Fruit fly (Drosophila melanogaster) whole organism, prepupa: ENCODE results near the gene CG42557.

Experiments
- Blimp-1 ChIP-seq: fragments of 200-800 bp; sonication (Bioruptor generic); optimal IDR thresholded peaks from 3 replicates; lab custom pipeline; 2017; ENCODE audit warnings: missing biosample characterization, missing genetic modification characterization, mild to moderate bottlenecking, moderate library complexity, missing genetic modification reagents
- CG10631 ChIP-seq: fragments of 200-800 bp; sonication (Bioruptor generic); optimal IDR thresholded peaks from 2 replicates; lab custom pipeline; 2016; ENCODE audit warnings: missing biosample characterization, missing genetic modification characterization
- CG11294 ChIP-seq: fragments of 200-800 bp; sonication (Bioruptor generic); IDR thresholded peaks from 2 replicates; pipeline ENCODE4 v1.3.6; 2022; ENCODE audit warnings: missing biosample characterization, missing genetic modification characterization
- CG11762 ChIP-seq: fragments of 200-800 bp; sonication (Bioruptor generic); optimal IDR thresholded peaks from 3 replicates; lab custom pipeline; 2016; ENCODE audit warnings: missing biosample characterization, missing genetic modification characterization; ENCODE audit not compliant: insufficient read depth
- CG11902 ChIP-seq: fragments of 200-800 bp; sonication (Bioruptor generic); optimal IDR thresholded peaks from 3 replicates; lab custom pipeline; 2016; ENCODE audit warnings: missing biosample characterization, missing genetic modification characterization
- CG15336 ChIP-seq: fragments of 200-800 bp; sonication (Bioruptor generic); IDR thresholded peaks from 2 replicates; pipeline ENCODE4 v1.3.6; 2022; ENCODE audit warnings: missing biosample characterization, missing genetic modification characterization
- CG1621 ChIP-seq: fragments of 200-800 bp; sonication (Bioruptor generic); optimal IDR thresholded peaks from 3 replicates; lab custom pipeline; 2018; ENCODE audit warnings: missing biosample characterization, mild to moderate bottlenecking, missing genetic modification characterization
- CG16779 ChIP-seq: fragments of 200-800 bp; sonication (Bioruptor generic); optimal IDR thresholded peaks from 3 replicates; lab custom pipeline; 2017; ENCODE audit warnings: missing biosample characterization, mild to moderate bottlenecking, missing genetic modification characterization
- CG3032 ChIP-seq: fragments of 200-800 bp; optimal IDR thresholded peaks from 2 replicates; lab custom pipeline; 2019; ENCODE audit warnings: missing biosample characterization, mild to moderate bottlenecking, missing genetic modification characterization, moderate library complexity
- CG32006 ChIP-seq: fragments of 200-800 bp; sonication (Bioruptor generic); optimal IDR thresholded peaks from 3 replicates; lab custom pipeline; 2017; ENCODE audit warnings: missing biosample characterization, mild to moderate bottlenecking, missing genetic modification characterization
- CG34406 ChIP-seq: fragments of 200-800 bp; sonication (Bioruptor generic); optimal IDR thresholded peaks from 3 replicates; lab custom pipeline; 2016; ENCODE audit warnings: missing biosample characterization, missing genetic modification characterization
- CG3919 ChIP-seq: fragments of 200-800 bp; sonication (Bioruptor generic); optimal IDR thresholded peaks from 3 replicates; lab custom pipeline; 2016; ENCODE audit warnings: missing biosample characterization, missing genetic modification characterization
- CG4318 ChIP-seq: fragments of 200-800 bp; sonication (Bioruptor generic); optimal IDR thresholded peaks from 3 replicates; lab custom pipeline; 2017; ENCODE audit warnings: missing biosample characterization, mild to moderate bottlenecking, missing genetic modification characterization
- CG6163 ChIP-seq: fragments of 200-800 bp; sonication (Bioruptor generic); IDR thresholded peaks from 3 replicates; pipeline ENCODE4 v1.3.6; 2022; ENCODE audit warnings: missing biosample characterization, missing genetic modification characterization
- CG6276 ChIP-seq: fragments of 200-800 bp; sonication (Bioruptor generic); optimal IDR thresholded peaks from 2 replicates; lab custom pipeline; 2017; ENCODE audit warnings: missing biosample characterization, mild to moderate bottlenecking, missing genetic modification characterization
- CG6854 ChIP-seq: fragments of 200-800 bp; sonication (Bioruptor generic); optimal IDR thresholded peaks from 2 replicates; lab custom pipeline; 2017; ENCODE audit warnings: missing biosample characterization, mild to moderate bottlenecking, missing genetic modification characterization
- CG7368 ChIP-seq: fragments of 200-800 bp; sonication (Bioruptor generic); optimal IDR thresholded peaks from 3 replicates; lab custom pipeline; 2016; ENCODE audit warnings: missing biosample characterization, missing genetic modification characterization
- CG8319 ChIP-seq: fragments of 200-800 bp; sonication (Bioruptor generic); optimal IDR thresholded peaks from 3 replicates; lab custom pipeline; 2016; ENCODE audit warnings: missing biosample characterization, missing genetic modification characterization
- CG8632 ChIP-seq: fragments of 200-800 bp; sonication (Bioruptor generic); optimal IDR thresholded peaks from 3 replicates; lab custom pipeline; 2016; ENCODE audit warnings: missing biosample characterization, missing genetic modification characterization
- Eip75B ChIP-seq: fragments of 200-800 bp; sonication (Bioruptor generic); optimal IDR thresholded peaks from 3 replicates; lab custom pipeline; 2016; ENCODE audit warnings: missing biosample characterization, missing genetic modification characterization
- Eip78C ChIP-seq: fragments of 200-800 bp; sonication (Bioruptor generic); peaks from one replicate; lab custom pipeline; 2016; ENCODE audit warnings: missing biosample characterization, missing genetic modification characterization
- Eip93F ChIP-seq: fragments of 200-800 bp; sonication (Bioruptor generic); optimal IDR thresholded peaks from 2 replicates; lab custom pipeline; 2016; ENCODE audit warnings: missing biosample characterization, mild to moderate bottlenecking, missing genetic modification characterization
- Ets96B ChIP-seq: fragments of 200-800 bp; optimal IDR thresholded peaks from 2 replicates; lab custom pipeline; 2019; ENCODE audit warnings: missing biosample characterization, mild to moderate bottlenecking, missing genetic modification characterization, moderate library complexity
- Hr38 ChIP-seq: sonication (Bioruptor generic); optimal IDR thresholded peaks from 2 replicates; lab custom pipeline; 2016; ENCODE audit warnings: missing biosample characterization, missing genetic modification characterization
- Hr39 ChIP-seq: fragments of 200-800 bp; sonication (Bioruptor generic); optimal IDR thresholded peaks from 2 replicates; lab custom pipeline; 2016; ENCODE audit warnings: missing biosample characterization, missing genetic modification characterization
- Lpt ChIP-seq: fragments of 200-800 bp; sonication (Bioruptor generic); optimal IDR thresholded peaks from 3 replicates; lab custom pipeline; 2016; ENCODE audit warnings: missing biosample characterization, missing genetic modification characterization
- Met ChIP-seq: fragments of 200-800 bp; sonication (Bioruptor generic); optimal IDR thresholded peaks from 3 replicates; lab custom pipeline; 2016; ENCODE audit warnings: missing biosample characterization, missing genetic modification characterization
- OdsH ChIP-seq: fragments of 200-800 bp; sonication (Bioruptor generic); optimal IDR thresholded peaks from 3 replicates; lab custom pipeline; 2016; ENCODE audit warnings: missing biosample characterization, missing genetic modification characterization
- Smox ChIP-seq: fragments of 200-800 bp; sonication (Bioruptor generic); optimal IDR thresholded peaks from 3 replicates; lab custom pipeline; 2016; ENCODE audit warnings: missing biosample characterization, missing genetic modification characterization
- Sox14 ChIP-seq: fragments of 200-800 bp; sonication (Bioruptor generic); optimal IDR thresholded peaks from 3 replicates; lab custom pipeline; 2016; ENCODE audit warnings: missing biosample characterization, missing genetic modification characterization
- Sox15 ChIP-seq: fragments of 200-800 bp; sonication (Bioruptor generic); optimal IDR thresholded peaks from 3 replicates; lab custom pipeline; 2016; ENCODE audit warnings: missing biosample characterization, missing genetic modification characterization
- achi ChIP-seq: fragments of 200-800 bp; sonication (Bioruptor generic); optimal IDR thresholded peaks from 3 replicates; lab custom pipeline; 2016; ENCODE audit warnings: missing biosample characterization, missing genetic modification characterization
- acj6 ChIP-seq: fragments of 200-800 bp; sonication (Bioruptor generic); optimal IDR thresholded peaks from 3 replicates; lab custom pipeline; 2016; ENCODE audit warnings: missing biosample characterization, missing genetic modification characterization
- dac ChIP-seq: fragments of 200-800 bp; sonication (Bioruptor generic); optimal IDR thresholded peaks from 2 replicates; lab custom pipeline; 2017; ENCODE audit warnings: missing biosample characterization, mild to moderate bottlenecking, missing genetic modification characterization
- dsx ChIP-seq: fragments of 200-800 bp; optimal IDR thresholded peaks from 3 replicates; lab custom pipeline; 2019; ENCODE audit warnings: missing biosample characterization, mild to moderate bottlenecking, missing genetic modification characterization, moderate library complexity; ENCODE audit not compliant: poor library complexity, severe bottlenecking
- eg ChIP-seq: fragments of 200-800 bp; sonication (Bioruptor generic); IDR thresholded peaks from 3 replicates; pipeline ENCODE4 v1.3.6; 2022; ENCODE audit warnings: missing biosample characterization, missing genetic modification characterization
- fd59A ChIP-seq: fragments of 200-800 bp; sonication (Bioruptor generic); optimal IDR thresholded peaks from 2 replicates; lab custom pipeline; 2017; ENCODE audit warnings: missing biosample characterization, mild to moderate bottlenecking, missing genetic modification characterization, missing genetic modification reagents
- fd85E ChIP-seq: fragments of 200-800 bp; sonication (Bioruptor generic); optimal IDR thresholded peaks from 3 replicates; lab custom pipeline; 2016; ENCODE audit warnings: missing biosample characterization, missing genetic modification characterization
- fkh ChIP-seq: fragments of 200-800 bp; sonication (Bioruptor generic); optimal IDR thresholded peaks from 3 replicates; lab custom pipeline; 2017; ENCODE audit warnings: missing biosample characterization, mild to moderate bottlenecking, missing genetic modification characterization, moderate library complexity
- lz ChIP-seq: fragments of 200-800 bp; sonication (Bioruptor generic); optimal IDR thresholded peaks from 3 replicates; lab custom pipeline; 2016; ENCODE audit warnings: missing biosample characterization, missing genetic modification characterization
- net ChIP-seq: fragments of 200-800 bp; sonication (Bioruptor generic); optimal IDR thresholded peaks from 3 replicates; lab custom pipeline; 2016; ENCODE audit warnings: missing biosample characterization, missing genetic modification characterization
- salr ChIP-seq, 2 experiments: fragments of 200-800 bp; sonication (Bioruptor generic); optimal IDR thresholded peaks; 3 replicates each; lab custom pipeline; 2016 to 2018; ENCODE audit warnings: missing biosample characterization in 2 of 2, missing genetic modification characterization in 2 of 2, mild to moderate bottlenecking in 1 of 2
- spab ChIP-seq: fragments of 200-800 bp; sonication (Bioruptor generic); optimal IDR thresholded peaks from 2 replicates; lab custom pipeline; 2017; ENCODE audit warnings: missing biosample characterization, mild to moderate bottlenecking, missing genetic modification characterization, missing genetic modification reagents
- svp ChIP-seq: fragments of 200-800 bp; sonication (Bioruptor generic); peaks from one replicate; lab custom pipeline; 2016; ENCODE audit warnings: missing biosample characterization, missing genetic modification characterization
- topi ChIP-seq: fragments of 200-800 bp; sonication (Bioruptor generic); optimal IDR thresholded peaks from 3 replicates; lab custom pipeline; 2016; ENCODE audit warnings: missing biosample characterization, missing genetic modification characterization

The CG42557 gene

dm6 chr3R:29933007-29933464 is at the start of gene CG42557, which contains the start of the genes Cog7 and CG42558:
Gene CG42557, plus strand, starts transcription at chr3R:29933287.
Gene Cog7, minus strand, starts transcription at chr3R:29933057.
Gene CG42558, plus strand, starts transcription at chr3R:29933287.
- no peak for TF ChIP-seq CG8319 (GFP tag; lab: Kevin White, UChicago)
- no peak for TF ChIP-seq Eip75B (GFP tag; lab: Kevin White, UChicago)
- TF ChIP-seq CG11902 (GFP tag; lab: Kevin White, UChicago), result no peak
- no peak for TF ChIP-seq CG7368 (GFP tag; lab: Kevin White, UChicago)
- TF ChIP-seq spab, result no peak
- no peak for TF ChIP-seq OdsH
- TF ChIP-seq dac, result no peak
- TF ChIP-seq CG10631, result no peak
- no peak for TF ChIP-seq net (GFP tag; lab: Kevin White, UChicago)
- no peak for TF ChIP-seq topi

- TF ChIP-seq CG16779 (tag; lab: Kevin White, UChicago) (no peak), fkh (GFP tag; lab: Kevin White, UChicago) (peak; percentile 76)
Observed at dm6 chr3R:29891183-29891582, 41.9 kb upstream of the CG42557 start.

DNA sequence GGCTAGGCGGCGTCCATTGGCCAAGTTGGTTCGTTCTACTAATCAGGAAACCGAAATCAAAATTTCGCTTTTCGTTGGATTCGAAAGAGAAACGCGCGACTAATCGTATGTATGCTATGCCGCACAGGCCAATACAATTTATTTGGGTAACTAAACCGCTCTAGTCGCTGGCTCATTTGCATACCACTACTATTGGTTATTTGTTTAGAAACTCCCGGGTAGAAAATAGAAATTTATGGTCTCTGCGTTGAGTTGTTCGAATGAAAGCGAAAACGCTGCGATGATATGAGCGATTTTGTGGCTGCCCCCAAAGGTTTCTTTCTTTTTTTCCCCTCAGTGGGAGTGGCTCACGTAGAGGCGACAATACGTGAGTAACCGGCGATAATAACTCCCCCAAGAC is 40.1 kb upstream of the CG42557 start:
- TF ChIP-seq CG3032 (no peak), Blimp-1 (GFP tag; lab: Kevin White, UChicago) (no peak), CG15336 (GFP tag; lab: Robert Waterston, UW) (no peak), CG6276 (GFP tag; lab: Kevin White, UChicago) (no peak), dsx (no peak), CG8319 (GFP tag; lab: Kevin White, UChicago) (no peak)

- no peak for TF ChIP-seq CG8632 (GFP tag; lab: Kevin White, UChicago)
- no peak for TF ChIP-seq CG3032
- TF ChIP-seq CG6276 (GFP tag; lab: Kevin White, UChicago), result peak; percentile 56
- no peak for TF ChIP-seq Smox
- peak; percentile 34; the same call in 2 of the 3 replicates for TF ChIP-seq CG6163
- no peak for TF ChIP-seq lz (GFP tag; lab: Kevin White, UChicago)
- no peak for TF ChIP-seq Hr39
- TF ChIP-seq CG11902 (GFP tag; lab: Kevin White, UChicago), result no peak
- no peak for TF ChIP-seq Hr38 (GFP tag; lab: Kevin White, UChicago)
- peak; percentile 72 for TF ChIP-seq CG11294 (GFP tag; lab: Robert Waterston, UW)
- peak; percentile 73 for TF ChIP-seq Eip78C (GFP tag; lab: Kevin White, UChicago)
- peak in 1 of 2 experiments; percentile 25 for TF ChIP-seq salr (GFP tag; optimal IDR thresholded peaks at IDR 0.05; lab: Kevin White, UChicago)
- TF ChIP-seq CG4318 (GFP tag; lab: Kevin White, UChicago), result peak; percentile 22
- no peak for TF ChIP-seq fkh (GFP tag; lab: Kevin White, UChicago)
- TF ChIP-seq Eip75B (GFP tag; lab: Kevin White, UChicago), result no peak
- no peak for TF ChIP-seq fd85E (GFP tag; lab: Kevin White, UChicago)
- no peak for TF ChIP-seq CG11762 (GFP tag; lab: Kevin White, UChicago)
- no peak for TF ChIP-seq Lpt
- TF ChIP-seq topi, result no peak
- TF ChIP-seq CG3919, result peak; percentile 26
- no peak for TF ChIP-seq svp (GFP tag; lab: Kevin White, UChicago)
- no peak for TF ChIP-seq CG1621 (tag; lab: Kevin White, UChicago)
- TF ChIP-seq CG32006 (GFP tag; lab: Kevin White, UChicago), result peak; percentile 60
- no peak for TF ChIP-seq dac
- TF ChIP-seq acj6, result no peak
- no peak for TF ChIP-seq Sox14 (GFP tag; lab: Kevin White, UChicago)
- TF ChIP-seq fd59A, result no peak
- no peak for TF ChIP-seq CG6854 (GFP tag; lab: Kevin White, UChicago)
- TF ChIP-seq Met (GFP tag; lab: Kevin White, UChicago), result no peak
- peak; percentile 81 for TF ChIP-seq CG15336 (GFP tag; lab: Robert Waterston, UW)
- no peak for TF ChIP-seq Sox15 (GFP tag; lab: Kevin White, UChicago)
- TF ChIP-seq Eip93F (GFP tag; lab: Kevin White, UChicago), result no peak
- TF ChIP-seq achi (GFP tag; lab: Kevin White, UChicago), result peak; percentile 46
- no peak for TF ChIP-seq net (GFP tag; lab: Kevin White, UChicago)
- TF ChIP-seq eg (GFP tag; lab: Robert Waterston, UW), result peak; percentile 78
- TF ChIP-seq Ets96B (tag; lab: Kevin White, UChicago), result no peak
- TF ChIP-seq Blimp-1 (GFP tag; lab: Kevin White, UChicago), result no peak
- no peak for TF ChIP-seq CG34406 (GFP tag; lab: Kevin White, UChicago)
Observed at dm6 chr3R:29894393-29894792, 38.7 kb upstream of the CG42557 start.
